Fruit fly (Drosophila melanogaster): ENCODE measurements around the gene Sac1.

Sac1 gene

DNA sequence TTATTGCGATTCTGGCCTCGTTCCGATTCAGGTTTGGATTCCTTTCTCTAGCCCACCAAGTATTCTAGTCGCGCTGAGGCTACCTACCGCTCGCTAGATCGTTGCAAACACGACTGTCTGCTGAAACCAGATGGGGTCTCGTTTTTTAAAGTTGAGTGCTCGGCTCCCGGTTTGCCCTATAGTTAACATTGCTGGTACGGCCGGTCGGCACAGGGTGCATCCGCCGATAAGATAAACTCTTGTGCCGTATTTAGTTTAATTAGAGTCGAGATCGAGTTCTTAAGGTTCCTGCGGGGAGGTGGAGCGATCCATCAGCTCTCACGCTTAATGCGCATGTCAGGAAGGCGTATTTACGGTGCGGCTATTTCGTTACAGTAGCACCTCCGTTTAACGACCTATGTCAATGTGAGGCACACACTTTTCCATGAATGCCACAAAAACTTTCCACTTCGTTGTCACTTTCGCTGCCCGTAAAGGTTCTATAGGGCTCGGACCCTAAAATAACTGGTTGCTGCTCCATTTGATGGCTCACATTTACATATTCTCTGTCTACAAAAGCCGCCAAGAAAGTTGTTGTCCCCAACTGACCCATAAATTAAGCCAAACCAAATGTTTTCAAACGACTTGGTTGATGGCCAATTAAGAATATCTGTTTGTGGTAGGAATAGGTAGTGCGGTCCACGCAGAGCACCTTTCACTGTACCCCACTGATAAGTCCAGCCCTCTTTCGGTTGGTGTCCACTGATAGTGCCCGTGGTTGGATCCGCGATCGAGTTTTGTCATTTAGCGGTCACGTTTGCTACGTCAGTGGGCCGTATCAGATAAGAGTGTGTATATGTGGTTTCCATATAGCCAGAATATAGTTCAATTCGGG, 42.7 kb upstream of the Sac1 start, which contains the start of gene CG9119 (continued):
- TF ChIP-seq vnd (GFP tag; IDR thresholded peaks at IDR 0.05; ENCODE audit: partially characterized antibody), result no peak
- no peak for TF ChIP-seq cad (GFP tag; optimal IDR thresholded peaks at IDR 0.05)
- TF ChIP-seq CG31441 (GFP tag; IDR thresholded peaks at IDR 0.05), result peak; percentile 61; the same call in 1 of the 2 replicates
- peak; percentile 34 for TF ChIP-seq CG1792 (GFP tag; optimal IDR thresholded peaks at IDR 0.05)
- peak; percentile 72 for TF ChIP-seq lilli (GFP tag; optimal IDR thresholded peaks at IDR 0.05)
- TF ChIP-seq ham (GFP tag; IDR thresholded peaks at IDR 0.05), result no peak; the same call in 1 of the 2 replicates
- peak; percentile 68 for TF ChIP-seq CG8924 (tag; optimal IDR thresholded peaks at IDR 0.05)
- TF ChIP-seq ara (GFP tag; IDR thresholded peaks at IDR 0.05), result 0 out of 2 replicates have a peak, but pooled peaks have one; percentile 6
- peak; percentile 76 for TF ChIP-seq CG7786 (GFP tag; optimal IDR thresholded peaks at IDR 0.05)
- TF ChIP-seq Hr51 (GFP tag; optimal IDR thresholded peaks at IDR 0.05), result peak; percentile 37 to 67
- TF ChIP-seq CG3995 (GFP tag; optimal IDR thresholded peaks at IDR 0.05), result peak; percentile 40
- TF ChIP-seq en (GFP tag; optimal IDR thresholded peaks at IDR 0.05), result no peak
- TF ChIP-seq CG12942 (GFP tag; optimal IDR thresholded peaks at IDR 0.05), result peak; percentile 39
- TF ChIP-seq CG10543 (GFP tag; optimal IDR thresholded peaks at IDR 0.05), result peak; percentile 84
- TF ChIP-seq CG12104 (GFP tag; optimal IDR thresholded peaks at IDR 0.05), result peak; percentile 24
- TF ChIP-seq CG18476 (GFP tag; optimal IDR thresholded peaks at IDR 0.05), result peak; percentile 32
- no peak for TF ChIP-seq mld (GFP tag; IDR thresholded peaks at IDR 0.05; ENCODE audit: partially characterized antibody)
- TF ChIP-seq Six4 (GFP tag; optimal IDR thresholded peaks at IDR 0.05), result peak; percentile 54
- TF ChIP-seq Elba2 (GFP tag; optimal IDR thresholded peaks at IDR 0.05), result no peak
- TF ChIP-seq otp (GFP tag; IDR thresholded peaks at IDR 0.05), result no peak
- TF ChIP-seq nmo (GFP tag; optimal IDR thresholded peaks at IDR 0.05), result peak; percentile 66
- TF ChIP-seq CG31224 (GFP tag; IDR thresholded peaks at IDR 0.05), result 0 out of 2 replicates have a peak, but pooled peaks have one; percentile 13
- no peak for TF ChIP-seq C15 (GFP tag; IDR thresholded peaks at IDR 0.05)
- peak; percentile 69 for TF ChIP-seq CG12659 (GFP tag; optimal IDR thresholded peaks at IDR 0.05)
- 0 out of 2 replicates have a peak, but pooled peaks have one; percentile 7 for TF ChIP-seq Adf1 (GFP tag; IDR thresholded peaks at IDR 0.05)
- TF ChIP-seq CG7556 (GFP tag; optimal IDR thresholded peaks at IDR 0.05), result peak; percentile 78
- TF ChIP-seq emc (GFP tag; optimal IDR thresholded peaks at IDR 0.05), result peak; percentile 42
- TF ChIP-seq CG4282 (GFP tag; optimal IDR thresholded peaks at IDR 0.05), result peak; percentile 25
- TF ChIP-seq CG4328 (GFP tag; optimal IDR thresholded peaks at IDR 0.05), result peak; percentile 52
- no peak for TF ChIP-seq insv (GFP tag; optimal IDR thresholded peaks at IDR 0.05)
- TF ChIP-seq CG6689 (GFP tag; IDR thresholded peaks at IDR 0.05), result peak; percentile 53
- peak; percentile 23 for TF ChIP-seq da (GFP tag; optimal IDR thresholded peaks at IDR 0.05)
- 0 out of 2 replicates have a peak, but pooled peaks have one; percentile 36 for TF ChIP-seq CG4730 (GFP tag; IDR thresholded peaks at IDR 0.05)
- no peak for TF ChIP-seq amos (GFP tag; IDR thresholded peaks at IDR 0.05; ENCODE audit: partially characterized antibody)
- 0 out of 2 replicates have a peak, but pooled peaks have one; percentile 14 for TF ChIP-seq CG42726 (GFP tag; IDR thresholded peaks at IDR 0.05; ENCODE audit: partially characterized antibody)
- peak; percentile 60 for TF ChIP-seq CG17385 (GFP tag; optimal IDR thresholded peaks at IDR 0.05)
- TF ChIP-seq Ravus (GFP tag; IDR thresholded peaks at IDR 0.05), result 0 out of 2 replicates have a peak, but pooled peaks have one; percentile 1
- TF ChIP-seq her (GFP tag; optimal IDR thresholded peaks at IDR 0.05), result peak; percentile 65
- TF ChIP-seq Taf1 (GFP tag; IDR thresholded peaks at IDR 0.05), result peak; percentile 32; the same call in 1 of the 2 replicates
- TF ChIP-seq ranshi (GFP tag; IDR thresholded peaks at IDR 0.05), result no peak; the same call in 1 of the 2 replicates
- TF ChIP-seq cas (GFP tag; IDR thresholded peaks at IDR 0.05), result 0 out of 2 replicates have a peak, but pooled peaks have one; percentile 12
- no peak for TF ChIP-seq Scr (GFP tag; IDR thresholded peaks at IDR 0.05; ENCODE audit: partially characterized antibody)
- peak; percentile 85 for TF ChIP-seq CG2678 (tag; optimal IDR thresholded peaks at IDR 0.05)
- TF ChIP-seq hth (optimal IDR thresholded peaks at IDR 0.05), result no peak
- peak; percentile 21; the same call in 1 of the 3 replicates for TF ChIP-seq CG14050 (GFP tag; IDR thresholded peaks at IDR 0.05)
- no peak for TF ChIP-seq CG2129 (GFP tag; IDR thresholded peaks at IDR 0.05; ENCODE audit: partially characterized antibody)
- peak; percentile 77 for TF ChIP-seq vvl (GFP tag; IDR thresholded peaks at IDR 0.05)
- peak; percentile 100 for TF ChIP-seq Blimp-1 (GFP tag; optimal IDR thresholded peaks at IDR 0.05)

Data from whole organism, embryonic.